Fruit fly (Drosophila melanogaster) whole organism, embryonic: ENCODE data around the gene CG45072.

Experiments used
- Abd-B ChIP-seq: fragments of 200-800 bp; sonication (Bioruptor generic); optimal IDR thresholded peaks from 2 replicates; lab custom pipeline; 2018; ENCODE audit warnings: missing biosample characterization, mild to moderate bottlenecking, missing genetic modification characterization, moderate library complexity
- Antp ChIP-seq: fragments of 200-800 bp; sonication (Bioruptor generic); optimal IDR thresholded peaks from 3 replicates; lab custom pipeline; 2016; ENCODE audit warnings: missing biosample characterization, missing genetic modification characterization
- BEAF-32 ChIP-seq: fragments of 200-800 bp; sonication (Bioruptor generic); optimal IDR thresholded peaks from 3 replicates; lab custom pipeline; 2017; ENCODE audit warnings: missing biosample characterization, missing genetic modification characterization, mild to moderate bottlenecking, moderate library complexity, missing genetic modification reagents
- BtbVII ChIP-seq: fragments of 200-800 bp; sonication (Bioruptor generic); optimal IDR thresholded peaks from 3 replicates; lab custom pipeline; 2017; ENCODE audit warnings: missing biosample characterization, mild to moderate bottlenecking, missing genetic modification characterization
- CG10209 ChIP-seq: fragments of 200-800 bp; sonication (Bioruptor generic); optimal IDR thresholded peaks from 3 replicates; lab custom pipeline; 2017; ENCODE audit warnings: missing biosample characterization, mild to moderate bottlenecking, missing genetic modification characterization, missing genetic modification reagents
- CG10366 ChIP-seq: fragments of 200-800 bp; sonication (Bioruptor generic); IDR thresholded peaks from 2 replicates; pipeline ENCODE4 v1.3.6; 2022; ENCODE audit warnings: missing biosample characterization, missing genetic modification characterization
- CG10462 ChIP-seq: fragments of 200-800 bp; sonication (Bioruptor generic); optimal IDR thresholded peaks from 2 replicates; lab custom pipeline; 2016; ENCODE audit warnings: missing biosample characterization, missing genetic modification characterization
- CG10979 ChIP-seq: fragments of 200-800 bp; sonication (Bioruptor generic); optimal IDR thresholded peaks from 2 replicates; lab custom pipeline; 2018; ENCODE audit warnings: missing biosample characterization, mild to moderate bottlenecking, missing genetic modification characterization, moderate library complexity
- CG11398 ChIP-seq: fragments of 200-800 bp; sonication (Bioruptor generic); optimal IDR thresholded peaks from 2 replicates; lab custom pipeline; 2016; ENCODE audit warnings: missing biosample characterization, missing genetic modification characterization
- CG12155 ChIP-seq: fragments of 200-800 bp; sonication (Bioruptor generic); optimal IDR thresholded peaks from 3 replicates; lab custom pipeline; 2016; ENCODE audit warnings: missing biosample characterization, missing genetic modification characterization
- CG12219 ChIP-seq: fragments of 200-800 bp; sonication (Bioruptor generic); optimal IDR thresholded peaks from 3 replicates; lab custom pipeline; 2018; ENCODE audit warnings: missing biosample characterization, mild to moderate bottlenecking, missing genetic modification characterization
- CG13424 ChIP-seq: fragments of 200-800 bp; sonication (Bioruptor generic); optimal IDR thresholded peaks from 2 replicates; lab custom pipeline; 2019; ENCODE audit warnings: missing biosample characterization, mild to moderate bottlenecking, missing genetic modification characterization, moderate library complexity
- CG17361 ChIP-seq: fragments of 200-800 bp; sonication (Bioruptor generic); IDR thresholded peaks from 3 replicates; pipeline ENCODE4 v1.3.6; 2022; ENCODE audit warnings: missing biosample characterization, missing genetic modification characterization
- CG17912 ChIP-seq: fragments of 200-800 bp; sonication (Bioruptor generic); optimal IDR thresholded peaks from 2 replicates; lab custom pipeline; 2018; ENCODE audit warnings: missing biosample characterization, mild to moderate bottlenecking, missing genetic modification characterization
- CG34376 ChIP-seq: fragments of 200-800 bp; sonication (Bioruptor generic); optimal IDR thresholded peaks from 2 replicates; lab custom pipeline; 2018; ENCODE audit warnings: missing biosample characterization, mild to moderate bottlenecking, missing genetic modification characterization
- CG3995 ChIP-seq: fragments of 200-800 bp; sonication (Bioruptor generic); optimal IDR thresholded peaks from 3 replicates; lab custom pipeline; 2016; ENCODE audit warnings: missing biosample characterization, missing genetic modification characterization
- CG4424 ChIP-seq: fragments of 200-800 bp; sonication (Bioruptor generic); optimal IDR thresholded peaks from 3 replicates; lab custom pipeline; 2016; ENCODE audit warnings: missing biosample characterization, missing genetic modification characterization
- CG5180 ChIP-seq: fragments of 200-800 bp; sonication (Bioruptor generic); optimal IDR thresholded peaks from 3 replicates; lab custom pipeline; 2017; ENCODE audit warnings: missing biosample characterization, missing genetic modification characterization, mild to moderate bottlenecking, moderate library complexity, missing genetic modification reagents
- CG8290 ChIP-seq, 3 experiments: fragments of 200-800 bp; sonication (Bioruptor generic); optimal IDR thresholded peaks; 2 replicates each; lab custom pipeline; 2016 to 2019; ENCODE audit warnings: missing biosample characterization in 3 of 3, missing genetic modification characterization in 3 of 3, mild to moderate bottlenecking in 2 of 3, moderate library complexity in 1 of 3
- CG8388 ChIP-seq: fragments of 200-800 bp; sonication (Bioruptor generic); optimal IDR thresholded peaks from 2 replicates; lab custom pipeline; 2019; ENCODE audit warnings: missing biosample characterization, mild to moderate bottlenecking, missing genetic modification characterization, moderate library complexity
- CG8478 ChIP-seq: fragments of >200 bp; optimal IDR thresholded peaks from 2 replicates; lab custom pipeline; 2018
- CG9437 ChIP-seq: fragments of 200-800 bp; sonication (Bioruptor generic); optimal IDR thresholded peaks from 2 replicates; lab custom pipeline; 2018; ENCODE audit warnings: missing biosample characterization, mild to moderate bottlenecking, missing genetic modification characterization
- CG9817 ChIP-seq: fragments of 200-800 bp; sonication (Bioruptor generic); optimal IDR thresholded peaks from 2 replicates; lab custom pipeline; 2018; ENCODE audit warnings: missing biosample characterization, mild to moderate bottlenecking, missing genetic modification characterization, moderate library complexity
- Camta ChIP-seq: fragments of 200-800 bp; sonication (Bioruptor generic); optimal IDR thresholded peaks from 2 replicates; lab custom pipeline; 2016; ENCODE audit warnings: missing biosample characterization, missing genetic modification characterization
- Chrac-16 ChIP-seq: fragments of 200-800 bp; sonication (Bioruptor generic); optimal IDR thresholded peaks from 3 replicates; lab custom pipeline; 2016; ENCODE audit warnings: missing biosample characterization, missing genetic modification characterization
- D19A ChIP-seq: fragments of 200-800 bp; optimal IDR thresholded peaks from 3 replicates; lab custom pipeline; 2019; ENCODE audit warnings: missing biosample characterization, mild to moderate bottlenecking, missing genetic modification characterization, moderate library complexity
- Dp ChIP-seq: fragments of 200-800 bp; sonication (Bioruptor generic); optimal IDR thresholded peaks from 2 replicates; lab custom pipeline; 2018; ENCODE audit warnings: missing biosample characterization, mild to moderate bottlenecking, missing genetic modification characterization, moderate library complexity
- Fer1 ChIP-seq: fragments of 200-800 bp; sonication (Bioruptor generic); optimal IDR thresholded peaks from 2 replicates; lab custom pipeline; 2017; ENCODE audit warnings: missing biosample characterization, mild to moderate bottlenecking, missing genetic modification characterization
- Hr51 ChIP-seq, 2 experiments: fragments of 200-800 bp; sonication (Bioruptor generic); optimal IDR thresholded peaks; 2 replicates in 1 of 2; 3 replicates in 1 of 2; lab custom pipeline; 2016 to 2018; ENCODE audit warnings: missing biosample characterization in 2 of 2, missing genetic modification characterization in 2 of 2, mild to moderate bottlenecking in 1 of 2, moderate library complexity in 1 of 2
- Oli ChIP-seq: fragments of 200-800 bp; sonication (Bioruptor generic); optimal IDR thresholded peaks from 2 replicates; lab custom pipeline; 2018; ENCODE audit warnings: missing biosample characterization, mild to moderate bottlenecking, missing genetic modification characterization, moderate library complexity
- Opbp ChIP-seq: fragments of 200-800 bp; sonication (Bioruptor generic); IDR thresholded peaks from 3 replicates; pipeline ENCODE4 v1.3.6; 2022; ENCODE audit warnings: missing biosample characterization, missing genetic modification characterization; ENCODE audit not compliant: partially characterized antibody
- PHDP ChIP-seq: fragments of 200-800 bp; sonication (Bioruptor generic); optimal IDR thresholded peaks from 3 replicates; lab custom pipeline; 2018; ENCODE audit warnings: missing biosample characterization, mild to moderate bottlenecking, missing genetic modification characterization, moderate library complexity
- YL-1 ChIP-seq: fragments of 200-800 bp; sonication (Bioruptor generic); optimal IDR thresholded peaks from 3 replicates; lab custom pipeline; 2017; ENCODE audit warnings: missing biosample characterization, mild to moderate bottlenecking, missing genetic modification characterization
- ab ChIP-seq: fragments of 200-800 bp; sonication (Bioruptor generic); optimal IDR thresholded peaks from 2 replicates; lab custom pipeline; 2016; ENCODE audit warnings: missing biosample characterization, missing genetic modification characterization
- btn ChIP-seq: fragments of 200-800 bp; sonication (Bioruptor generic); optimal IDR thresholded peaks from 2 replicates; lab custom pipeline; 2016; ENCODE audit warnings: missing biosample characterization, missing genetic modification characterization
- chn ChIP-seq: fragments of 200-800 bp; sonication (Bioruptor generic); optimal IDR thresholded peaks from 2 replicates; lab custom pipeline; 2016; ENCODE audit warnings: missing biosample characterization, missing genetic modification characterization
- ci ChIP-seq: fragments of 200-800 bp; sonication (Bioruptor generic); IDR thresholded peaks from 3 replicates; pipeline ENCODE4 v1.3.6; 2022; ENCODE audit warnings: missing biosample characterization, missing genetic modification characterization
- crp ChIP-seq, 2 experiments: fragments of 200-800 bp; sonication (Bioruptor generic); optimal IDR thresholded peaks; 2 replicates in 1 of 2; 3 replicates in 1 of 2; lab custom pipeline; 2017; ENCODE audit warnings: missing biosample characterization in 2 of 2, missing genetic modification characterization in 2 of 2, mild to moderate bottlenecking in 1 of 2, moderate library complexity in 1 of 2
- esg ChIP-seq: fragments of 200-800 bp; sonication (Bioruptor generic); conservative IDR thresholded peaks from 2 replicates; pipeline ENCODE4 v1.3.6; 2022; ENCODE audit warnings: missing biosample characterization, missing genetic modification characterization
- ftz-f1 ChIP-seq: fragments of 200-800 bp; sonication (Bioruptor generic); optimal IDR thresholded peaks from 2 replicates; lab custom pipeline; 2016; ENCODE audit warnings: missing biosample characterization, missing genetic modification characterization
- ind ChIP-seq: fragments of 200-800 bp; sonication (Bioruptor generic); optimal IDR thresholded peaks from 3 replicates; lab custom pipeline; 2016; ENCODE audit warnings: missing biosample characterization, missing genetic modification characterization
- pzg ChIP-seq: fragments of 200-800 bp; sonication (Bioruptor generic); optimal IDR thresholded peaks from 3 replicates; lab custom pipeline; 2018; ENCODE audit warnings: missing biosample characterization, mild to moderate bottlenecking, missing genetic modification characterization, moderate library complexity
- row ChIP-seq: fragments of 200-800 bp; sonication (Bioruptor generic); IDR thresholded peaks from 3 replicates; pipeline ENCODE4 v1.3.6; 2022; ENCODE audit warnings: missing biosample characterization, missing genetic modification characterization
- sisA ChIP-seq: fragments of 200-800 bp; sonication (Bioruptor generic); IDR thresholded peaks from 2 replicates; pipeline ENCODE4 v1.3.6; 2022; ENCODE audit warnings: missing biosample characterization, missing genetic modification characterization
- ssp ChIP-seq: fragments of 200-800 bp; sonication (Bioruptor generic); IDR thresholded peaks from 2 replicates; pipeline ENCODE4 v1.3.6; 2022; ENCODE audit warnings: missing biosample characterization, missing genetic modification characterization
- toy ChIP-seq: fragments of 200-800 bp; sonication (Bioruptor generic); IDR thresholded peaks from 2 replicates; pipeline ENCODE4 v1.3.6; 2022; ENCODE audit warnings: missing biosample characterization, missing genetic modification characterization
- unpg ChIP-seq: fragments of 200-800 bp; sonication (Bioruptor generic); optimal IDR thresholded peaks from 3 replicates; lab custom pipeline; 2018; ENCODE audit warnings: missing biosample characterization, mild to moderate bottlenecking, missing genetic modification characterization, moderate library complexity

CG45072 gene

dm6 chr3R:30134063-30135047 is 11.3 kb upstream of the CG45072 start, which contains the start of gene Tpi (continued):
- TF ChIP-seq pzg (GFP tag; lab: Kevin White, UChicago) (peak; percentile 42), row (GFP tag; lab: Robert Waterston, UW) (peak; percentile 51; the same call in 2 of the 3 replicates), esg (GFP tag; lab: Robert Waterston, UW) (no peak), CG10366 (GFP tag; lab: Robert Waterston, UW) (no peak; the same call in 1 of the 2 replicates), CG9817 (tag; lab: Kevin White, UChicago) (peak; percentile 20), CG10462 (GFP tag; lab: Kevin White, UChicago) (no peak), Chrac-16 (GFP tag; lab: Kevin White, UChicago) (peak; percentile 14), ftz-f1 (GFP tag; lab: Kevin White, UChicago) (peak; percentile 84), CG8478 (peak; percentile 91), Abd-B (GFP tag; lab: Kevin White, UChicago) (no peak), CG5180 (no peak), toy (GFP tag; lab: Robert Waterston, UW) (no peak), CG12155 (GFP tag; lab: Kevin White, UChicago) (peak; percentile 1), BEAF-32 (GFP tag; lab: Kevin White, UChicago) (peak; percentile 29), ssp (GFP tag; lab: Robert Waterston, UW) (no peak), PHDP (peak; percentile 67), YL-1 (GFP tag; lab: Kevin White, UChicago) (peak; percentile 50), ind (GFP tag; lab: Kevin White, UChicago) (no peak), Oli (tag; lab: Kevin White, UChicago) (peak; percentile 33), chn (GFP tag; lab: Kevin White, UChicago) (peak; percentile 58), BtbVII (peak; percentile 9), CG10209 (GFP tag; lab: Kevin White, UChicago) (peak; percentile 29), D19A (tag; lab: Kevin White, UChicago) (peak; percentile 70), CG13424 (tag; lab: Kevin White, UChicago) (peak; percentile 38), CG9437 (peak; percentile 5), sisA (GFP tag; lab: Robert Waterston, UW) (no peak), crp (GFP tag; optimal IDR thresholded peaks at IDR 0.05; lab: Kevin White, UChicago) (peak in 1 of 2 experiments; percentile 87), ci (GFP tag; lab: Robert Waterston, UW) (peak; percentile 72; the same call in 2 of the 3 replicates), CG17912 (GFP tag; lab: Kevin White, UChicago) (no peak), Dp (peak; percentile 41), btn (GFP tag; lab: Kevin White, UChicago) (no peak), CG11398 (GFP tag; lab: Kevin White, UChicago) (no peak), Antp (peak; percentile 23), CG4424 (GFP tag; lab: Kevin White, UChicago) (no peak), CG17361 (GFP tag; lab: Robert Waterston, UW) (no peak), CG34376 (GFP tag; lab: Kevin White, UChicago) (peak; percentile 1), CG8388 (GFP tag; lab: Kevin White, UChicago) (no peak), Hr51 (GFP tag; optimal IDR thresholded peaks at IDR 0.05; lab: Kevin White, UChicago) (peak in 1 of 2 experiments; percentile 66), CG3995 (no peak), Opbp (GFP tag; lab: Robert Waterston, UW) (no peak), CG8290 (GFP tag; optimal IDR thresholded peaks at IDR 0.05; lab: Kevin White, UChicago) (no peak), CG8290 (tag; optimal IDR thresholded peaks at IDR 0.05; lab: Kevin White, UChicago) (peak in 1 of 2 experiments; percentile 71), CG12219 (GFP tag; lab: Kevin White, UChicago) (peak; percentile 46), CG10979 (tag; lab: Kevin White, UChicago) (no peak), ab (GFP tag; lab: Kevin White, UChicago) (no peak), Fer1 (GFP tag; lab: Kevin White, UChicago) (peak; percentile 22), unpg (GFP tag; lab: Kevin White, UChicago) (peak; percentile 62), Camta (GFP tag; lab: Kevin White, UChicago) (peak; percentile 7)
